Worm (Caenorhabditis elegans): ENCODE measurements around the gene C15C8.6.
A peak's percentile ranks its signal among the peaks of the same experiment; 100 is the strongest.

Gene C15C8.6

ce11 chrV:12780248-12780647 is 28.9 kb upstream of the C15C8.6 start (continued):
- no peak for TF ChIP-seq mes-2 (tag; optimal IDR thresholded peaks at IDR 0.05; ENCODE audit: poor library complexity, severe bottlenecking)
- 0 out of 2 replicates have a peak, but pooled peaks have one; percentile 47 for TF ChIP-seq mdt-29 (GFP tag; IDR thresholded peaks at IDR 0.05)
- TF ChIP-seq unc-39 (tag; optimal IDR thresholded peaks at IDR 0.05), result no peak
- peak in 1 of 2 experiments; percentile 92; a peak in 2 of 4 replicates for TF ChIP-seq madf-5 (GFP tag; IDR thresholded peaks at IDR 0.05)
- TF ChIP-seq snpc-1.2 (GFP tag; IDR thresholded peaks at IDR 0.05), result no peak; the same call in none of the 2 replicates
- TF ChIP-seq F26F4.8 (GFP tag; conservative IDR thresholded peaks at IDR 0.05), result peak; percentile 75; the same call in 1 of the 2 replicates
- TF ChIP-seq hif-1 (tag; optimal IDR thresholded peaks at IDR 0.05), result peak in 1 of 2 experiments; percentile 43
- peak in 1 of 2 experiments; percentile 80 for TF ChIP-seq unc-62 (GFP tag; optimal IDR thresholded peaks at IDR 0.05 in 1 of 2)
- no peak for TF ChIP-seq unc-62 (tag; optimal IDR thresholded peaks at IDR 0.05)
- TF ChIP-seq madf-9 (GFP tag; conservative IDR thresholded peaks at IDR 0.05), result peak; percentile 88
- TF ChIP-seq ceh-82 (tag; optimal IDR thresholded peaks at IDR 0.05), result no peak
- no peak for TF ChIP-seq F49E8.2 (tag; optimal IDR thresholded peaks at IDR 0.05; ENCODE audit: borderline replicate concordance)
- TF ChIP-seq php-3 (GFP tag; IDR thresholded peaks at IDR 0.05), result peak; percentile 55; the same call in 1 of the 2 replicates
- TF ChIP-seq ces-1 (GFP tag; optimal IDR thresholded peaks at IDR 0.05), result no peak
- TF ChIP-seq Y105C5A.15 (GFP tag; IDR thresholded peaks at IDR 0.05), result peak; percentile 92
- TF ChIP-seq aly-2 (tag; optimal IDR thresholded peaks at IDR 0.05), result no peak
- TF ChIP-seq zag-1 (tag; optimal IDR thresholded peaks at IDR 0.05), result no peak
- peak; percentile 56 for TF ChIP-seq hlh-11 (tag; optimal IDR thresholded peaks at IDR 0.05)
- TF ChIP-seq lin-15B (tag; optimal IDR thresholded peaks at IDR 0.05), result no peak
- no peak for TF ChIP-seq ZK546.5 (tag; optimal IDR thresholded peaks at IDR 0.05)
- no peak for TF ChIP-seq egl-27 (tag; optimal IDR thresholded peaks at IDR 0.05)
- TF ChIP-seq nhr-25 (tag; optimal IDR thresholded peaks at IDR 0.05; ENCODE audit: borderline replicate concordance, insufficient read depth), result no peak
- TF ChIP-seq spr-1 (tag; optimal IDR thresholded peaks at IDR 0.05), result peak; percentile 31
- peak; percentile 84 for TF ChIP-seq nhr-111 (GFP tag; optimal IDR thresholded peaks at IDR 0.05)
- TF ChIP-seq zip-2 (tag; optimal IDR thresholded peaks at IDR 0.05), result no peak
- TF ChIP-seq rbr-2 (tag; optimal IDR thresholded peaks at IDR 0.05), result peak; percentile 59
- TF ChIP-seq daf-19 (GFP tag; conservative IDR thresholded peaks at IDR 0.05), result peak; percentile 77
- no peak for TF ChIP-seq T26A8.4 (GFP tag; IDR thresholded peaks at IDR 0.05)
- TF ChIP-seq zfp-3 (GFP tag; conservative IDR thresholded peaks at IDR 0.05), result peak; percentile 67
- no peak for TF ChIP-seq jun-1 (tag; optimal IDR thresholded peaks at IDR 0.05)
- no peak for TF ChIP-seq attf-4 (tag; optimal IDR thresholded peaks at IDR 0.05)
- TF ChIP-seq set-16 (GFP tag; IDR thresholded peaks at IDR 0.05), result no peak
- TF ChIP-seq F10B5.3 (tag; optimal IDR thresholded peaks at IDR 0.05), result peak; percentile 45
- no peak for TF ChIP-seq nhr-42 (GFP tag; IDR thresholded peaks at IDR 0.05)
- TF ChIP-seq nhr-48 (tag; optimal IDR thresholded peaks at IDR 0.05), result peak; percentile 0
- no peak for TF ChIP-seq lin-38 (GFP tag; IDR thresholded peaks at IDR 0.05)
- no peak for TF ChIP-seq ceh-28 (tag; optimal IDR thresholded peaks at IDR 0.05)
- no peak for TF ChIP-seq daf-12 (tag; optimal IDR thresholded peaks at IDR 0.05)
- TF ChIP-seq daf-8 (GFP tag; IDR thresholded peaks at IDR 0.05), result 0 out of 2 replicates have a peak, but pooled peaks have one; percentile 38
- peak; percentile 72 for TF ChIP-seq spr-3 (GFP tag; optimal IDR thresholded peaks at IDR 0.05)
- no peak for TF ChIP-seq fkh-10 (GFP tag; optimal IDR thresholded peaks at IDR 0.05)
- TF ChIP-seq F44E2.7 (GFP tag; IDR thresholded peaks at IDR 0.05), result peak; percentile 90; the same call in 1 of the 2 replicates
- peak; percentile 22 to 62 for TF ChIP-seq daf-16 (GFP tag; optimal IDR thresholded peaks at IDR 0.05)
- no peak for TF ChIP-seq daf-16 (tag; optimal IDR thresholded peaks at IDR 0.05)
- peak; percentile 65; the same call in 1 of the 2 replicates for TF ChIP-seq ceh-44 (GFP tag; IDR thresholded peaks at IDR 0.05)
- no peak for TF ChIP-seq dve-1 (tag; optimal IDR thresholded peaks at IDR 0.05; ENCODE audit: insufficient read depth)
- no peak for TF ChIP-seq ama-1 (optimal IDR thresholded peaks at IDR 0.05)
- no peak for TF ChIP-seq nhr-102 (tag; optimal IDR thresholded peaks at IDR 0.05)
- no peak for TF ChIP-seq vab-7 (GFP tag; IDR thresholded peaks at IDR 0.05)
- peak; percentile 87 for TF ChIP-seq D1046.2 (GFP tag; IDR thresholded peaks at IDR 0.05)
- no peak for TF ChIP-seq nhr-77 (tag; optimal IDR thresholded peaks at IDR 0.05)
- peak; percentile 91 for TF ChIP-seq arid-1 (GFP tag; conservative IDR thresholded peaks at IDR 0.05)
